Worm (Caenorhabditis elegans): ENCODE results near the gene F15H10.7.

Gene F15H10.7

DNA sequence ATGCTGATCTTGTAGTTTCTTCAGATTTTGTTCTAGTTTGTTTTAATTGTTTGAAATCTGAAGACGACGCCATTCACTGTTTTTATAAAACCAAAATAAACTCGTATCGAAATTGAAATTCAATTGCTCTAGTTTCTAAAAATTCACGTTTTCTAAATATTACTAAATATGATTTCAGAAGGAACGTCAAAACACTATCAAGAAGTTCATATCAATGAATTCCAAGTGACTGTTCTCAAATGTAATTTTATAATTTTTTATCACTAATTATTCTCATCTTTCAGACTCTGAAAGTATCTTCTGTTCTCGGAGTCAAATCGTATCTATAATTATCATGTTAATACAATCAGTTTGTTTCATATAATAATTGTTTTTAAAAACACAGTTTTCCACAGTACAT lies 34.5 kb upstream of the F15H10.7 start, which contains the start of gene snf-10:
Gene snf-10, minus strand, starts transcription at position 101 of the 400 bp plus-strand sequence.
- TF ChIP-seq unc-42 (tag; optimal IDR thresholded peaks at IDR 0.05) (no peak), fax-1 (tag; optimal IDR thresholded peaks at IDR 0.05) (no peak), sox-4 (tag; optimal IDR thresholded peaks at IDR 0.05) (no peak), F13H6.1 (tag; optimal IDR thresholded peaks at IDR 0.05) (no peak), npax-4 (tag; optimal IDR thresholded peaks at IDR 0.05) (no peak), pat-9 (tag; optimal IDR thresholded peaks at IDR 0.05) (no peak), hlh-8 (tag; optimal IDR thresholded peaks at IDR 0.05) (no peak), K02D7.2 (tag; optimal IDR thresholded peaks at IDR 0.05) (no peak), hlh-30 (tag; optimal IDR thresholded peaks at IDR 0.05; ENCODE audit: insufficient read depth) (no peak), ahr-1 (tag; optimal IDR thresholded peaks at IDR 0.05) (no peak), ets-4 (tag; optimal IDR thresholded peaks at IDR 0.05) (no peak), syd-9 (tag; optimal IDR thresholded peaks at IDR 0.05) (no peak), pros-1 (tag; optimal IDR thresholded peaks at IDR 0.05) (no peak), ceh-2 (tag; optimal IDR thresholded peaks at IDR 0.05) (no peak), tbx-2 (tag; optimal IDR thresholded peaks at IDR 0.05) (no peak), ref-2 (tag; optimal IDR thresholded peaks at IDR 0.05) (no peak)

DNA sequence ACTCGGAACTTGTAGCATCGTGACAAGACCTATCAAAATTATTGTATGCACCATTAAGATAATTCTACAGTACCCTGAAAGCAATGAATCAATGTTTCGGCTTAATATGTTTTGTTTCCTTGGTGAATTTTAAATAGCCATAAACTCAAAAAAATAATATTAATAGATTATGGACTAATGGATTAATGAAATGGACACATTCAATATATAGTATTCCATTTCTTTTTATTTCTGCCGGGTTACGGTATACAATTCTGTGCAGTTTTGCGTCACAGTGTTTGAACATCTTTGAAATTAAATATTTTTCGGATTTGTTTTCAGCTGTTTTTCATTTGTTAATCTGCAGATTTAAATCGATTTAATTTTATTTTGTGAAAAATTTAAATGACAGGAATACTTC lies 30.4 kb upstream of the F15H10.7 start, which contains the start of gene set-22:
Gene set-22, plus strand, starts transcription at position 301 of the 400 bp plus-strand sequence.
- TF ChIP-seq ceh-30 (tag; optimal IDR thresholded peaks at IDR 0.05) (no peak), elt-2 (tag; optimal IDR thresholded peaks at IDR 0.05) (no peak), nhr-11 (tag; optimal IDR thresholded peaks at IDR 0.05) (no peak), pat-9 (tag; optimal IDR thresholded peaks at IDR 0.05) (no peak), pqm-1 (tag; optimal IDR thresholded peaks at IDR 0.05) (no peak), ref-2 (tag; optimal IDR thresholded peaks at IDR 0.05) (no peak), nfya-1 (tag; optimal IDR thresholded peaks at IDR 0.05) (no peak)

DNA sequence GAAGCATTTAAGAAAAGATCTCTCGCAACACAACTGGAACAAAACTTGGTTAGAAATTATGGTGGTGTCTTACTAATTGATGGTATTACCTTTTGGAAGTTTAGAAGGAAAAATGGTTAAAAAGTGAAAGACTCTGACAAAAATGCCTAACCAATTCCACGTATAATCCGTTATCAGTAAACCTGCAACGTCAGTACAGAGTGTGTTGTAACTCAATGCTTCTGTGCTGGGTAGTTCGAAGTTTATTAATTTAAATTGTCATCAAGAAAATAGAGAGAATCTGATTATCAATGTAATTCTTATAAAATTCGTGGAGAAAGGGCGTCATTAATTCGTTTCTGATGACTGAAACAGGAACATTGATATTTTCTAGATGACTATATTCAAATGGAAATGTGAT lies 29.0 kb upstream of the F15H10.7 start:
- TF ChIP-seq fkh-10 (GFP tag; optimal IDR thresholded peaks at IDR 0.05): no peak
- TF ChIP-seq syd-9 (tag; optimal IDR thresholded peaks at IDR 0.05): no peak
- TF ChIP-seq unc-55 (GFP tag; optimal IDR thresholded peaks at IDR 0.05): no peak
- no peak for TF ChIP-seq ceh-14 (tag; optimal IDR thresholded peaks at IDR 0.05)
- TF ChIP-seq ref-2 (tag; optimal IDR thresholded peaks at IDR 0.05): no peak

DNA sequence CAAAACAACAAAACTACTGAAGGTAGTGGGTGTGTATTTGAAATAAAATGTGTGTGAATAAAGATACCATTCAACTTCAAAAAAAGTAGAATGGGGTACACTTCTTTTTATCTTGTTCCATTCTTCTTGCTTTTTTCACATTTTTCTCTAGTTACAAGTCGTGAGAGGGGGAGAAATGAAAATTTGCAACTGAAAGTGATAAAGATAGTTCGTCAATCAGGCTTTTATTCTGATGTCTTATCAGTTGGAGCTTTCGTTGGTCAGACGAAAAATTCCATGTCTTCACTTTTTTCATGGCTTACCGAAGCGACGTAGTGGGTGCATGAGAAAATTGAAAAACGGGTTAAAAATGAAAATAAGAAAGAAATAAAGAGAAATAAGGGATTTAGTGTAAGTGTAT lies 27.5 kb upstream of the F15H10.7 start, which contains the start of gene Y32F6A.4:
Gene Y32F6A.4, minus strand, starts transcription at position 347 of the 400 bp plus-strand sequence.
- no peak for TF ChIP-seq ceh-19 (GFP tag; optimal IDR thresholded peaks at IDR 0.05)
- no peak for TF ChIP-seq F13H6.1 (tag; optimal IDR thresholded peaks at IDR 0.05)
- TF ChIP-seq unc-55 (GFP tag; optimal IDR thresholded peaks at IDR 0.05): no peak
- no peak for TF ChIP-seq hlh-6 (tag; optimal IDR thresholded peaks at IDR 0.05)
- no peak for TF ChIP-seq hlh-30 (tag; optimal IDR thresholded peaks at IDR 0.05; ENCODE audit: insufficient read depth)
- TF ChIP-seq Y22D7AL.16 (tag; optimal IDR thresholded peaks at IDR 0.05): no peak
- TF ChIP-seq tbx-2 (tag; optimal IDR thresholded peaks at IDR 0.05): no peak

DNA sequence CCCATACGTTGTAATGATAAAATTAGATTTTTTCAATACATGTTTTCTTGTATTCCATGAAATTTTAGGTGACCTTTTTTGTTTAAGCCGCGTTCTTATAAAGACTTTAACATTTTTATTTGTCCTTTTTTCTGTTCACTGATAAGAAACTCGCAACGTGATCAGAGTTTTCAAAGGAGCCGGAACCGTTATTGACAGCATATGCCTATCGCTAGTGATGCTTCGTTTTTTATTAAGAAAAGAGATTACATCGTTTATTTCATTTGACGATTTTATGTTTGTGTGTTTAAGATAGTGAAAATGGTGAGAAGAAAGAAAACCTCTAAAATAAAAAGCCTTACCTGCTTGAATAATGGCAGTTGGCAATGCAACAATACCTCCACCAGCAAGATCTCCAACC lies 26.4 kb upstream of the F15H10.7 start:
- TF ChIP-seq ceh-18 (tag; optimal IDR thresholded peaks at IDR 0.05) (no peak), ceh-14 (tag; optimal IDR thresholded peaks at IDR 0.05) (no peak), unc-42 (tag; optimal IDR thresholded peaks at IDR 0.05) (no peak), tbx-7 (tag; optimal IDR thresholded peaks at IDR 0.05) (no peak), elt-2 (tag; optimal IDR thresholded peaks at IDR 0.05) (no peak), ceh-6 (GFP tag; optimal IDR thresholded peaks at IDR 0.05) (no peak), nhr-232 (tag; optimal IDR thresholded peaks at IDR 0.05) (no peak), pat-9 (tag; optimal IDR thresholded peaks at IDR 0.05) (no peak), Y22D7AL.16 (tag; optimal IDR thresholded peaks at IDR 0.05) (no peak), ttx-3 (tag; optimal IDR thresholded peaks at IDR 0.05) (no peak), rnt-1 (tag; optimal IDR thresholded peaks at IDR 0.05) (no peak), mec-3 (tag; optimal IDR thresholded peaks at IDR 0.05; ENCODE audit: borderline replicate concordance) (no peak)
